Worm (Caenorhabditis elegans) whole organism, young adult: Measurements from ENCODE around the gene hrg-9.

Source experiments
- B0035.1 ChIP-seq: sonication (generic microtip); optimal IDR thresholded peaks from 2 replicates; lab custom pipeline; 2016; ENCODE audit warnings: missing genetic modification characterization, mild to moderate bottlenecking, missing compliant biosample characterization, missing genotype, missing genetic modification reagents
- F23B12.7 ChIP-seq: sonication (generic microtip); optimal IDR thresholded peaks from 2 replicates; lab custom pipeline; 2017; ENCODE audit warnings: missing genetic modification characterization, mild to moderate bottlenecking, missing compliant biosample characterization, antibody characterized with exemption, moderate library complexity; ENCODE audit not compliant: insufficient read depth
- F49E8.2 ChIP-seq: sonication (generic microtip); optimal IDR thresholded peaks from 3 replicates; lab custom pipeline; 2017; ENCODE audit warnings: missing genetic modification characterization, mild to moderate bottlenecking, missing compliant biosample characterization, antibody characterized with exemption, moderate library complexity; ENCODE audit not compliant: insufficient read depth
- ZK185.1 ChIP-seq: sonication (generic microtip); optimal IDR thresholded peaks from 2 replicates; lab custom pipeline; 2016; ENCODE audit warnings: mild to moderate bottlenecking, missing genetic modification characterization, missing compliant biosample characterization; ENCODE audit not compliant: poor library complexity, severe bottlenecking
- ama-1 ChIP-seq, 3 experiments: fragments of 150-350 bp in 1 of 3; sonication (generic microtip) in 2 of 3; optimal IDR thresholded peaks; 2 replicates each; lab custom pipeline; 2014 to 2018; ENCODE audit warnings: missing biosample characterization in 2 of 3, missing genetic modification characterization in 2 of 3, missing genetic modification reagents in 2 of 3
- cebp-1 ChIP-seq, 2 experiments: fragments of 200-800 bp in 1 of 2; sonication (Bioruptor generic) in 1 of 2; sonication (generic microtip) in 1 of 2; IDR thresholded peaks in 1 of 2; optimal IDR thresholded peaks in 1 of 2; 2 replicates each; pipeline versions ENCODE4 v1.3.6 to Lab custom; 2017 to 2022; ENCODE audit warnings: missing compliant biosample characterization in 2 of 2, missing genetic modification characterization in 2 of 2, mild to moderate bottlenecking in 1 of 2, missing genetic modification reagents in 1 of 2, moderate library complexity in 1 of 2
- dpff-1 ChIP-seq: sonication (generic microtip); optimal IDR thresholded peaks from 2 replicates; lab custom pipeline; 2017; ENCODE audit warnings: mild to moderate bottlenecking, missing genetic modification characterization, missing compliant biosample characterization
- ekl-4 ChIP-seq: fragments of 200-800 bp; sonication (Bioruptor generic); IDR thresholded peaks from 2 replicates; pipeline ENCODE4 v1.3.6; 2022; ENCODE audit warnings: missing genetic modification reagents, missing genetic modification characterization, missing compliant biosample characterization
- hmg-20 ChIP-seq: fragments of 200-800 bp; sonication (Bioruptor generic); IDR thresholded peaks from 2 replicates; pipeline ENCODE4 v1.3.6; 2022; ENCODE audit warnings: missing genetic modification reagents, missing genetic modification characterization, missing compliant biosample characterization
- mcd-1 ChIP-seq: fragments of 200-800 bp; sonication (Bioruptor generic); IDR thresholded peaks from 2 replicates; pipeline ENCODE4 v1.3.6; 2022; ENCODE audit warnings: missing genetic modification reagents, missing genetic modification characterization, missing compliant biosample characterization
- nhr-90 ChIP-seq: sonication (generic microtip); optimal IDR thresholded peaks from 2 replicates; lab custom pipeline; 2016; ENCODE audit warnings: missing genotype, mild to moderate bottlenecking, missing genetic modification characterization, missing compliant biosample characterization
- snpc-4 ChIP-seq, 5 experiments: fragments of 150-350 bp in 1 of 5; sonication (generic microtip) in 4 of 5; optimal IDR thresholded peaks; 2 replicates each; lab custom pipeline; 2014 to 2018; ENCODE audit warnings: missing genetic modification characterization in 5 of 5, missing biosample characterization in 3 of 5, antibody characterized with exemption in 2 of 5, mild to moderate bottlenecking in 2 of 5, missing compliant biosample characterization in 2 of 5, missing genotype in 2 of 5, moderate library complexity in 2 of 5, missing genetic modification reagents in 1 of 5
- unc-62 ChIP-seq: fragments of 150-350 bp; optimal IDR thresholded peaks from 2 replicates; lab custom pipeline; 2014; ENCODE audit warnings: missing biosample characterization, missing genetic modification reagents, missing genetic modification characterization

DNA sequence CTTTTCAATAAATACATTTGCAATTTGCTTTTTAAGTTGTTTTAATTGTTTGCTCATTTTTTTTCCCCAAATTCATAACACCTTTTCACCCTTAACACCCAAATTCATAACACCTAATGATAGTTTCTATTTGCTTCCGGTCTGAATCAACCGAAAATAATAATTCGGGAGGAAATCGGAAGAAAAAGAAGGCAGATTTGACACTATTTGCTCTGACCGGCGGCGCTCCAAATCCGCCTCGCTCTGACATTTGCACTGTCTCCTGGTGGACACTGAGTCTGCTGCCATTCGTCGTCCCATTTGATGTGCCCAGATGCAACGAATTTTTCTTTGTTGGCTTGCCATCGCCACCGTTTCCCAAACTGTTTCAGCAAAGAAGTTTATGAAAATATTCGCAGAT is 39.0 kb downstream of the hrg-9 start, which contains the start of gene pqn-67:
- no peak for TF ChIP-seq cebp-1 (GFP tag; IDR thresholded peaks at IDR 0.05; lab: Robert Waterston, UW)
- no peak for TF ChIP-seq cebp-1 (tag; optimal IDR thresholded peaks at IDR 0.05; lab: Kevin White, UChicago)
- TF ChIP-seq B0035.1 (tag; lab: Kevin White, UChicago): no peak
- TF ChIP-seq nhr-90 (tag; lab: Kevin White, UChicago): no peak
- TF ChIP-seq ama-1 (optimal IDR thresholded peaks at IDR 0.05; lab: Kevin White, UChicago): no peak
- no peak for TF ChIP-seq ama-1 (GFP tag; optimal IDR thresholded peaks at IDR 0.05; lab: Kevin White, UChicago)
- no peak for TF ChIP-seq F49E8.2 (tag; lab: Kevin White, UChicago)
- no peak for TF ChIP-seq dpff-1 (tag; lab: Kevin White, UChicago)
- no peak for TF ChIP-seq ekl-4 (GFP tag; lab: Robert Waterston, UW)
- TF ChIP-seq snpc-4 (GFP tag; optimal IDR thresholded peaks at IDR 0.05; lab: Kevin White, UChicago): no peak
- TF ChIP-seq snpc-4 (tag; optimal IDR thresholded peaks at IDR 0.05; lab: Kevin White, UChicago): no peak
- no peak for TF ChIP-seq unc-62 (GFP tag; lab: Kevin White, UChicago)
- no peak for TF ChIP-seq mcd-1
- TF ChIP-seq hmg-20 (GFP tag; lab: Robert Waterston, UW): no peak
- TF ChIP-seq ZK185.1 (tag; lab: Kevin White, UChicago): no peak
- TF ChIP-seq F23B12.7 (tag; lab: Kevin White, UChicago): no peak
